Worm (Caenorhabditis elegans): Measurements from ENCODE around the gene set-30.

set-30 gene

ce11 chrX:4997548-4998087 is 1.5 kb upstream of the set-30 start, which contains the start of gene ZC8.6 (continued):
- no peak for TF ChIP-seq Y67H2A.10 (GFP tag; conservative IDR thresholded peaks at IDR 0.05)
- TF ChIP-seq hsf-1 (GFP tag; IDR thresholded peaks at IDR 0.05), result no peak
- no peak for TF ChIP-seq ets-4 (GFP tag; optimal IDR thresholded peaks at IDR 0.05)
- TF ChIP-seq atf-7 (tag; optimal IDR thresholded peaks at IDR 0.05), result no peak
- TF ChIP-seq ekl-4 (GFP tag; IDR thresholded peaks at IDR 0.05), result no peak

- TF ChIP-seq C06A6.2 (GFP tag; conservative IDR thresholded peaks at IDR 0.05) (no peak), Y95B8A.8 (GFP tag; IDR thresholded peaks at IDR 0.05) (no peak), hlh-12 (tag; optimal IDR thresholded peaks at IDR 0.05) (no peak), F37B4.10 (GFP tag; IDR thresholded peaks at IDR 0.05) (no peak), unc-62 (GFP tag; optimal IDR thresholded peaks at IDR 0.05) (no peak), ccch-3 (GFP tag; optimal IDR thresholded peaks at IDR 0.05) (no peak), atf-7 (tag; optimal IDR thresholded peaks at IDR 0.05) (no peak), ztf-18 (tag; optimal IDR thresholded peaks at IDR 0.05) (no peak), nhr-179 (tag; optimal IDR thresholded peaks at IDR 0.05) (no peak), ceh-58 (GFP tag; IDR thresholded peaks at IDR 0.05) (no peak), hmg-20 (GFP tag; IDR thresholded peaks at IDR 0.05) (no peak), hrde-1 (tag; optimal IDR thresholded peaks at IDR 0.05; ENCODE audit: borderline replicate concordance) (no peak), ztf-22 (GFP tag; optimal IDR thresholded peaks at IDR 0.05) (no peak), ztf-28 (GFP tag; IDR thresholded peaks at IDR 0.05) (no peak), him-1 (tag; optimal IDR thresholded peaks at IDR 0.05) (no peak), rpc-1 (optimal IDR thresholded peaks at IDR 0.05) (no peak), rpc-1 (tag; optimal IDR thresholded peaks at IDR 0.05) (no peak), unc-130 (GFP tag; optimal IDR thresholded peaks at IDR 0.05) (no peak)
These were observed 5.9 kb downstream of the set-30 start, which contains the start of gene hsd-2 for ce11 chrX:5004940-5005339. Gene hsd-2, plus strand, starts transcription at chrX:5005240.

ce11 chrX:5006972-5007371 is 7.9 kb downstream of the set-30 start:
- no peak for TF ChIP-seq ekl-4 (GFP tag; IDR thresholded peaks at IDR 0.05)
- peak; percentile 8 for TF ChIP-seq nhr-80 (tag; optimal IDR thresholded peaks at IDR 0.05)

- TF ChIP-seq nhr-80 (tag; optimal IDR thresholded peaks at IDR 0.05), result peak; percentile 5
- TF ChIP-seq nfya-1 (tag; optimal IDR thresholded peaks at IDR 0.05; ENCODE audit: borderline replicate concordance, insufficient read depth), result no peak
These were observed 9.9 kb downstream of the set-30 start, which contains the start of gene hsd-3 for ce11 chrX:5009000-5009399. Gene hsd-3, plus strand, starts transcription at chrX:5009300.

ce11 chrX:5013826-5014225 is 14.8 kb downstream of the set-30 start, which contains the start of gene ZC449.7:
Gene ZC449.7, plus strand, starts transcription at chrX:5014074.
- no peak for TF ChIP-seq sdz-38 (tag; optimal IDR thresholded peaks at IDR 0.05)
- TF ChIP-seq nhr-80 (tag; optimal IDR thresholded peaks at IDR 0.05), result peak; percentile 83

- TF ChIP-seq ztf-25 (GFP tag; IDR thresholded peaks at IDR 0.05) (no peak), dox-1 (GFP tag; IDR thresholded peaks at IDR 0.05) (no peak), T07F8.4 (tag; optimal IDR thresholded peaks at IDR 0.05) (no peak)
These were observed 16.7 kb downstream of the set-30 start, which contains the start of gene ZC449.8 for ce11 chrX:5015775-5016174. Gene ZC449.8, plus strand, starts transcription at chrX:5016075.

- TF ChIP-seq lin-35 (GFP tag; optimal IDR thresholded peaks at IDR 0.05), result no peak
- no peak for TF ChIP-seq F57C9.4 (tag; optimal IDR thresholded peaks at IDR 0.05)
- TF ChIP-seq sptf-2 (GFP tag; optimal IDR thresholded peaks at IDR 0.05), result no peak
- no peak for TF ChIP-seq egl-18 (GFP tag; IDR thresholded peaks at IDR 0.05)
- TF ChIP-seq F49E8.2 (tag; optimal IDR thresholded peaks at IDR 0.05; ENCODE audit: insufficient read depth), result no peak
- no peak for TF ChIP-seq ztf-3 (GFP tag; optimal IDR thresholded peaks at IDR 0.05)
- TF ChIP-seq hlh-12 (tag; optimal IDR thresholded peaks at IDR 0.05), result no peak
- TF ChIP-seq ztf-22 (GFP tag; optimal IDR thresholded peaks at IDR 0.05), result no peak
- no peak for TF ChIP-seq pha-4 (tag; optimal IDR thresholded peaks at IDR 0.05)
- no peak for TF ChIP-seq atf-7 (tag; optimal IDR thresholded peaks at IDR 0.05)
- TF ChIP-seq aptf-2 (GFP tag; conservative IDR thresholded peaks at IDR 0.05), result no peak
- TF ChIP-seq T07F8.4 (tag; optimal IDR thresholded peaks at IDR 0.05), result no peak
- TF ChIP-seq Y67H2A.10 (GFP tag; conservative IDR thresholded peaks at IDR 0.05), result no peak
These were observed 18.5 kb downstream of the set-30 start, which contains the start of gene sek-3 for ce11 chrX:5017591-5017990. Gene sek-3, plus strand, starts transcription at chrX:5017891.

Data from whole organism, young adult.